Worm (Caenorhabditis elegans) whole organism, mixed stage, embryonic: Measurements from ENCODE around the gene Y39A1A.31.

Experiments
- M03D4.4 ChIP-seq: sonication (generic microtip); optimal IDR thresholded peaks from 2 replicates; lab custom pipeline; 2017; ENCODE audit warnings: mild to moderate bottlenecking, missing genetic modification characterization, missing compliant biosample characterization
- bed-3 ChIP-seq: fragments of 200-800 bp; sonication (Bioruptor generic); optimal IDR thresholded peaks from 3 replicates; lab custom pipeline; 2018; ENCODE audit warnings: mild to moderate bottlenecking, missing genetic modification characterization, moderate library complexity, missing compliant biosample characterization
- blmp-1 ChIP-seq: fragments of 150-350 bp; optimal IDR thresholded peaks from 2 replicates; lab custom pipeline; 2014; ENCODE audit warnings: missing biosample characterization, missing genetic modification characterization
- ceh-39 ChIP-seq: fragments of 150-350 bp; optimal IDR thresholded peaks from 2 replicates; lab custom pipeline; 2014; ENCODE audit warnings: missing biosample characterization, missing genetic modification characterization
- ceh-43 ChIP-seq: fragments of 200-800 bp; sonication (Bioruptor generic); optimal IDR thresholded peaks from 2 replicates; lab custom pipeline; 2018; ENCODE audit warnings: mild to moderate bottlenecking, missing genetic modification characterization, moderate library complexity, missing compliant biosample characterization
- ceh-83 ChIP-seq: fragments of 200-800 bp; sonication (Bioruptor generic); optimal IDR thresholded peaks from 2 replicates; lab custom pipeline; 2018; ENCODE audit warnings: mild to moderate bottlenecking, missing genetic modification characterization, missing compliant biosample characterization
- ces-1 ChIP-seq: fragments of 150-350 bp; optimal IDR thresholded peaks from 2 replicates; lab custom pipeline; 2014; ENCODE audit warnings: missing biosample characterization, missing genetic modification reagents, missing genetic modification characterization
- cnd-1 ChIP-seq: fragments of 200-800 bp; sonication (Bioruptor generic); optimal IDR thresholded peaks from 2 replicates; lab custom pipeline; 2018; ENCODE audit warnings: mild to moderate bottlenecking, missing genetic modification characterization, missing compliant biosample characterization
- elt-1 ChIP-seq: sonication (generic microtip); optimal IDR thresholded peaks from 2 replicates; lab custom pipeline; 2017; ENCODE audit warnings: missing genetic modification characterization, mild to moderate bottlenecking, missing compliant biosample characterization, antibody characterized with exemption, moderate library complexity, borderline replicate concordance; ENCODE audit not compliant: insufficient read depth
- elt-3 ChIP-seq: fragments of 150-350 bp; optimal IDR thresholded peaks from 2 replicates; lab custom pipeline; 2014; ENCODE audit warnings: missing biosample characterization, missing genetic modification characterization
- ham-2 ChIP-seq: fragments of 200-800 bp; sonication (Bioruptor generic); optimal IDR thresholded peaks from 2 replicates; lab custom pipeline; 2018; ENCODE audit warnings: mild to moderate bottlenecking, missing genetic modification characterization, missing compliant biosample characterization
- hlh-1 ChIP-seq: fragments of 150-350 bp; optimal IDR thresholded peaks from 2 replicates; lab custom pipeline; 2014; ENCODE audit warnings: missing biosample characterization, missing genetic modification reagents, missing genetic modification characterization
- lin-32 ChIP-seq: fragments of 200-800 bp; sonication (Bioruptor generic); optimal IDR thresholded peaks from 2 replicates; lab custom pipeline; 2018; ENCODE audit warnings: mild to moderate bottlenecking, missing genetic modification characterization, missing compliant biosample characterization
- lsy-2 ChIP-seq: fragments of 150-350 bp; optimal IDR thresholded peaks from 2 replicates; lab custom pipeline; 2014; ENCODE audit warnings: missing biosample characterization, missing genetic modification characterization
- mab-5 ChIP-seq: fragments of 150-350 bp; optimal IDR thresholded peaks from 2 replicates; lab custom pipeline; 2014; ENCODE audit warnings: missing biosample characterization, missing genetic modification characterization
- mep-1 ChIP-seq: fragments of 150-350 bp; optimal IDR thresholded peaks from 2 replicates; lab custom pipeline; 2017; ENCODE audit warnings: missing biosample characterization, missing genetic modification reagents, missing genetic modification characterization, inconsistent platforms
- nhr-12 ChIP-seq: fragments of 150-350 bp; optimal IDR thresholded peaks from 2 replicates; lab custom pipeline; 2014; ENCODE audit warnings: missing biosample characterization, missing genetic modification characterization
- nhr-2 ChIP-seq: fragments of 150-350 bp; optimal IDR thresholded peaks from 2 replicates; lab custom pipeline; 2014; ENCODE audit warnings: missing biosample characterization, missing genetic modification characterization
- nhr-237 ChIP-seq: fragments of 150-350 bp; optimal IDR thresholded peaks from 2 replicates; lab custom pipeline; 2014; ENCODE audit warnings: missing biosample characterization, missing genetic modification characterization
- nhr-28 ChIP-seq: fragments of 150-350 bp; optimal IDR thresholded peaks from 2 replicates; lab custom pipeline; 2014; ENCODE audit warnings: missing biosample characterization, missing genetic modification characterization
- nhr-76 ChIP-seq: sonication (generic microtip); optimal IDR thresholded peaks from 2 replicates; lab custom pipeline; 2017; ENCODE audit warnings: missing biosample characterization, missing genetic modification characterization
- pha-4 ChIP-seq: fragments of 150-350 bp; optimal IDR thresholded peaks from 2 replicates; lab custom pipeline; 2018; ENCODE audit warnings: missing biosample characterization, missing genetic modification reagents, missing genetic modification characterization
- snpc-4 ChIP-seq: fragments of 150-350 bp; optimal IDR thresholded peaks from 2 replicates; lab custom pipeline; 2014; ENCODE audit warnings: missing biosample characterization, missing genetic modification characterization
- sptf-1 ChIP-seq: sonication (generic microtip); optimal IDR thresholded peaks from 2 replicates; lab custom pipeline; 2017; ENCODE audit warnings: mild to moderate bottlenecking, missing genetic modification characterization, moderate library complexity, missing compliant biosample characterization
- tbx-8 ChIP-seq: fragments of 200-800 bp; sonication (Bioruptor generic); optimal IDR thresholded peaks from 2 replicates; lab custom pipeline; 2018; ENCODE audit warnings: mild to moderate bottlenecking, missing genetic modification characterization, moderate library complexity, missing compliant biosample characterization
- unc-120 ChIP-seq: sonication (generic microtip); optimal IDR thresholded peaks from 2 replicates; lab custom pipeline; 2017; ENCODE audit warnings: missing genetic modification characterization, missing compliant biosample characterization; ENCODE audit not compliant: poor library complexity, severe bottlenecking
- unc-39 ChIP-seq: fragments of 150-350 bp; optimal IDR thresholded peaks from 2 replicates; lab custom pipeline; 2014; ENCODE audit warnings: missing biosample characterization, missing genetic modification characterization
- unc-62 ChIP-seq: fragments of 150-350 bp; optimal IDR thresholded peaks from 2 replicates; lab custom pipeline; 2014; ENCODE audit warnings: missing biosample characterization, missing genetic modification reagents, missing genetic modification characterization
- zip-8 ChIP-seq: fragments of 150-350 bp; optimal IDR thresholded peaks from 2 replicates; lab custom pipeline; 2014; ENCODE audit warnings: missing biosample characterization, missing genetic modification characterization

Y39A1A.31 gene

ce11 chrIII:10694294-10694693 is 5.3 kb upstream of the Y39A1A.31 start, which contains the start of the genes Y39A1A.18 and fmo-3:
TSS of gene Y39A1A.18 (minus strand) at chrIII:10694485.
TSS of gene fmo-3 (plus strand) at chrIII:10694681.
- no peak for TF ChIP-seq unc-62
- TF ChIP-seq mab-5 (tag; lab: Kevin White, UChicago), result no peak
- TF ChIP-seq ces-1 (GFP tag; lab: Kevin White, UChicago), result no peak
- no peak for TF ChIP-seq nhr-237
- no peak for TF ChIP-seq ham-2
- TF ChIP-seq hlh-1 (tag; lab: Kevin White, UChicago), result no peak
- no peak for TF ChIP-seq zip-8 (tag; lab: Kevin White, UChicago)

DNA sequence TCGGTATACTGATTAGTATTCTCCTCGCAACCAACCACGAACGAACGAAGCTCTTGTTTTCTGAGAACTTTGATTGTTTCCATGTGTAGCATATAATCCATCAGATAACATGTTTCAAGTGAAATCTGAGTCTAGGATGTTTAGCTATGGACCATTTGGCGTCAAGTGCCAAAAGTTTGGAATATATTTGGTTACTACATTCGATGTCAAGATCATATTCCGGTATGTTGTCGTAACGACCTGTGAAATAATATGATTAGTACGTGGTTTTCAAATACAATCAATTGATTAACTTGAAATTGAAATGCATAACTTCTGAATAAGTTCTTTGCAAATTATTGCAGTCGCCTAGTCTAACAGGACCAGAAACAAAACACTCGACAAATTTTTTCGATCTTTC is 2.1 kb upstream of the Y39A1A.31 start, which contains the start of gene Y39A1A.17:
Gene Y39A1A.17, minus strand, starts transcription at position 101 of the 400 bp plus-strand sequence.
- TF ChIP-seq nhr-28 (tag; lab: Kevin White, UChicago) (no peak), cnd-1 (no peak), unc-62 (no peak), bed-3 (GFP tag; lab: Kevin White, UChicago) (no peak), mep-1 (tag; lab: Kevin White, UChicago) (no peak), blmp-1 (tag; lab: Kevin White, UChicago) (no peak)

- TF ChIP-seq nhr-76 (no peak), ceh-83 (GFP tag; lab: Kevin White, UChicago) (no peak)
Observed at ce11 chrIII:10678971-10679370, 10.0 kb downstream of the Y39A1A.31 start, which contains the start of gene Y39A1A.16. TSS of gene Y39A1A.16 (plus strand) at chrIII:10679271.

DNA sequence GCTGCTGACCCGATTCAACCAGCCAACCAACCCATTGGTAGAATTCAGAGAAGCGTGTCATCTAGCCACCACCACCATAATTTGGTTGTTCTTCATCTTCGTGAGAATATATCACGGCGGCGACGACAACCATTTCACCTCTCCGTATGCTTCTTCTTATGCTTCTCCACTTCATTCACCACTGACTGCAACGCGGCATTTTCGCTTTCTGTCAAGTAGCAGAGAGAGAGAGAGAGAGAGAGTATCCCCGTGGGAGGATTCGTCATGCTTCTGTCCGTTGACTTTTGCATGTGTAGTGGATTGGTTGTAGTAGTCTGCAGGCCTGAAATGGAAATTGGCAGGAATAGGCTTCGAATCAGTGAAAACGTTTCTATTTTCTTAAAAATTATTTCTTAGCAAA is 17.1 kb downstream of the Y39A1A.31 start:
- TF ChIP-seq unc-120 (tag; lab: Kevin White, UChicago) (no peak), nhr-237 (no peak), ceh-83 (GFP tag; lab: Kevin White, UChicago) (peak; percentile 42), blmp-1 (tag; lab: Kevin White, UChicago) (peak; percentile 70), nhr-12 (tag; lab: Kevin White, UChicago) (no peak), ham-2 (peak; percentile 10), M03D4.4 (tag; lab: Kevin White, UChicago) (no peak), elt-3 (no peak)
- TF ChIP-seq, all 35 proteins: peak for 3

ce11 chrIII:10666640-10667039 is 22.3 kb downstream of the Y39A1A.31 start:
- TF ChIP-seq sptf-1 (tag; lab: Kevin White, UChicago), result no peak
- TF ChIP-seq hlh-1 (tag; lab: Kevin White, UChicago), result peak; percentile 96

DNA sequence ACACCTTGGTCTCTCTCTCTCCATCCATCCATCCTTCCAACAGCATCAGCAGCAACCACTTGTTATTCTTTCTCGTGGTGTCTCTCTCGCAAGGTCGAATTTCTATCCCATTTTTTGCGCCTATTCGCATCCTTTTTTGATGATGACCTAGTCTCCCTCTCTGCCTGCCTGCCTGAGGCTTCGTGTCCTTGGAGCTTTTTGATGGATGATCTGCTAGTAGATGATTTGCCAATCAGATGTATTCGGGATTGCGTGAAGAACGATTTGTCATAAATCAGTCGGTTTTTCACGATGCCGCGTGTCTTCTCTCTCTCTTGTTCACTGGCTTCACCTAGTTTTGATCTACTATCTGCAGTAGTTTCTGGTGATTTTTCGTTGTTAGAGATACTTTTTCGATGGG is 27.7 kb downstream of the Y39A1A.31 start:
- TF ChIP-seq bed-3 (GFP tag; lab: Kevin White, UChicago) (no peak), elt-3 (no peak), ham-2 (peak; percentile 50)

ce11 chrIII:10658394-10658793 is 30.6 kb downstream of the Y39A1A.31 start:
- TF ChIP-seq ceh-39 (tag; lab: Kevin White, UChicago), result no peak
- no peak for TF ChIP-seq pha-4
- TF ChIP-seq lsy-2 (tag; lab: Kevin White, UChicago), result no peak
- peak; percentile 1 for TF ChIP-seq M03D4.4 (tag; lab: Kevin White, UChicago)

ce11 chrIII:10657661-10658060 is 31.3 kb downstream of the Y39A1A.31 start:
- TF ChIP-seq pha-4 (no peak), ces-1 (GFP tag; lab: Kevin White, UChicago) (peak; percentile 68), lsy-2 (tag; lab: Kevin White, UChicago) (no peak), nhr-2 (tag; lab: Kevin White, UChicago) (no peak), ceh-83 (GFP tag; lab: Kevin White, UChicago) (no peak), ceh-43 (no peak), snpc-4 (tag; lab: Kevin White, UChicago) (no peak)

ce11 chrIII:10656069-10656468 is 32.9 kb downstream of the Y39A1A.31 start:
- TF ChIP-seq snpc-4 (tag; lab: Kevin White, UChicago), result no peak
- TF ChIP-seq cnd-1, result no peak
- TF ChIP-seq tbx-8 (GFP tag; lab: Kevin White, UChicago), result no peak
- TF ChIP-seq lsy-2 (tag; lab: Kevin White, UChicago), result no peak
- TF ChIP-seq unc-39, result no peak
- TF ChIP-seq mab-5 (tag; lab: Kevin White, UChicago), result no peak
- no peak for TF ChIP-seq pha-4
- no peak for TF ChIP-seq nhr-76
- no peak for TF ChIP-seq lin-32
- no peak for TF ChIP-seq nhr-237
- no peak for TF ChIP-seq elt-1
- no peak for TF ChIP-seq hlh-1 (tag; lab: Kevin White, UChicago)
- no peak for TF ChIP-seq mep-1 (tag; lab: Kevin White, UChicago)
- TF ChIP-seq ham-2, result no peak
- no peak for TF ChIP-seq ceh-39 (tag; lab: Kevin White, UChicago)
